Fruit fly (Drosophila melanogaster): ENCODE results near the gene Toll-9.
A peak's percentile ranks its signal among the peaks of the same experiment; 100 is the strongest.

Toll-9 gene

dm6 chr3L:20366674-20367372 lies at the start of gene Toll-9, which contains the start of gene in:
TSS of gene Toll-9 (minus strand) at chr3L:20366724.
TSS of gene in (plus strand) at chr3L:20367198.
- TF ChIP-seq gsb (GFP tag; IDR thresholded peaks at IDR 0.05) (no peak), insv (GFP tag; optimal IDR thresholded peaks at IDR 0.05) (no peak), CG4328 (GFP tag; optimal IDR thresholded peaks at IDR 0.05) (no peak), crc (GFP tag; optimal IDR thresholded peaks at IDR 0.05) (no peak), Side (GFP tag; optimal IDR thresholded peaks at IDR 0.05) (no peak), CG30020 (tag; optimal IDR thresholded peaks at IDR 0.05) (no peak), Jarid2 (GFP tag; optimal IDR thresholded peaks at IDR 0.05) (peak; percentile 50), pho (GFP tag; optimal IDR thresholded peaks at IDR 0.05) (no peak), Bteb2 (GFP tag; optimal IDR thresholded peaks at IDR 0.05) (no peak), Ets65A (GFP tag) (peak; percentile 27), sens (GFP tag) (peak; percentile 59), fd64A (GFP tag; optimal IDR thresholded peaks at IDR 0.05) (no peak), z (GFP tag; IDR thresholded peaks at IDR 0.05) (peak; percentile 98), CG7372 (GFP tag; IDR thresholded peaks at IDR 0.05) (no peak), croc (GFP tag; conservative IDR thresholded peaks at IDR 0.05) (no peak), CG42726 (GFP tag; IDR thresholded peaks at IDR 0.05; ENCODE audit: partially characterized antibody) (no peak), CG14441 (GFP tag; IDR thresholded peaks at IDR 0.05) (no peak), Vsx1 (GFP tag; optimal IDR thresholded peaks at IDR 0.05) (no peak), CG8089 (GFP tag; optimal IDR thresholded peaks at IDR 0.05) (no peak), br (optimal IDR thresholded peaks at IDR 0.05) (no peak), CG12071 (GFP tag; optimal IDR thresholded peaks at IDR 0.05) (no peak), HLHmδ (GFP tag; optimal IDR thresholded peaks at IDR 0.05) (peak; percentile 51), bbx (GFP tag; IDR thresholded peaks at IDR 0.05; ENCODE audit: partially characterized antibody) (peak; percentile 41; the same call in 1 of the 2 replicates), sug (tag; optimal IDR thresholded peaks at IDR 0.05) (no peak), amos (GFP tag; IDR thresholded peaks at IDR 0.05; ENCODE audit: partially characterized antibody) (peak; percentile 15; the same call in 1 of the 2 replicates), dm (GFP tag; optimal IDR thresholded peaks at IDR 0.05) (no peak), CG12769 (tag; optimal IDR thresholded peaks at IDR 0.05) (peak; percentile 92), Gsc (GFP tag; IDR thresholded peaks at IDR 0.05) (no peak), pros (GFP tag; optimal IDR thresholded peaks at IDR 0.05) (no peak), Bgb (GFP tag; IDR thresholded peaks at IDR 0.05; ENCODE audit: partially characterized antibody) (peak; percentile 15; the same call in 1 of the 2 replicates), NfI (GFP tag; optimal IDR thresholded peaks at IDR 0.05) (no peak), Dll (GFP tag; IDR thresholded peaks at IDR 0.05; ENCODE audit: partially characterized antibody) (0 out of 4 replicates have a peak, but pooled peaks have one; percentile 12), CG43689 (GFP tag; IDR thresholded peaks at IDR 0.05) (no peak), phol (tag; optimal IDR thresholded peaks at IDR 0.05) (no peak), lola (GFP tag; optimal IDR thresholded peaks at IDR 0.05) (no peak), D19A (tag; optimal IDR thresholded peaks at IDR 0.05) (no peak), CG11560 (tag; IDR thresholded peaks at IDR 0.05) (no peak), gsb-n (tag; optimal IDR thresholded peaks at IDR 0.05) (no peak), CG3163 (GFP tag; optimal IDR thresholded peaks at IDR 0.05) (peak; percentile 71), CG30403 (GFP tag; optimal IDR thresholded peaks at IDR 0.05) (no peak), peb (GFP tag; IDR thresholded peaks at IDR 0.05) (no peak), CG2202 (tag; optimal IDR thresholded peaks at IDR 0.05) (no peak), hb (GFP tag; IDR thresholded peaks at IDR 0.05; ENCODE audit: partially characterized antibody) (no peak), bcd (GFP tag; optimal IDR thresholded peaks at IDR 0.05) (no peak), PHDP (tag; optimal IDR thresholded peaks at IDR 0.05) (no peak), CG6791 (GFP tag; IDR thresholded peaks at IDR 0.05; ENCODE audit: partially characterized antibody) (peak; percentile 58; the same call in 2 of the 3 replicates), bsh (GFP tag; optimal IDR thresholded peaks at IDR 0.05) (no peak), CG7271 (tag; optimal IDR thresholded peaks at IDR 0.05) (no peak), CG17186 (GFP tag; optimal IDR thresholded peaks at IDR 0.05) (no peak)

Data from whole organism, embryonic.